Worm (Caenorhabditis elegans): Measurements from ENCODE around the gene cdk-1.
A peak's percentile ranks its signal among the peaks of the same experiment; 100 is the strongest.

The cdk-1 gene

DNA sequence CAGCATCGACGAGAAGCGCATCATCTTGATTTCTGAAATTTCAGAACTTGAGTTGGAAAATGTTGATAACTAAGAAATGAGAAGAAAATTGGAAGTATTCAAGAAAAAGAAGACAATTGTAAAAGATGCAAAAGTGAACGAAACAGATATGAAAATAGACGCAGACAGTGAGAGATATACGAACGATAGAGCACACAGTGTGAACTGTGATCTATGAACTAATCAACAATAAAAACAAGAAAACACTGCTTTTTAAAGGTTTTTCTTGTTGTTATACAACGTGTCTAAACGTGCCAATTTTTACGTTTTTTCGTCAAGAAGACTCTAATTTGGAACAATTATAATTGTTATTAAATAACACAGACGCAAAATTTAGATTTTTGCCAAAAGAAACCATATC lies 5.6 kb downstream of the cdk-1 start, which contains the start of gene ech-6 (continued):
- TF ChIP-seq ama-1 (optimal IDR thresholded peaks at IDR 0.05): peak; percentile 7
- no peak for TF ChIP-seq unc-39 (tag; optimal IDR thresholded peaks at IDR 0.05)
- no peak for TF ChIP-seq aly-2 (tag; optimal IDR thresholded peaks at IDR 0.05)
- TF ChIP-seq ZK546.5 (tag; optimal IDR thresholded peaks at IDR 0.05): no peak
- no peak for TF ChIP-seq nhr-12 (tag; optimal IDR thresholded peaks at IDR 0.05)
- no peak for TF ChIP-seq nhr-76 (tag; optimal IDR thresholded peaks at IDR 0.05)
- no peak for TF ChIP-seq lin-39 (tag; optimal IDR thresholded peaks at IDR 0.05)

DNA sequence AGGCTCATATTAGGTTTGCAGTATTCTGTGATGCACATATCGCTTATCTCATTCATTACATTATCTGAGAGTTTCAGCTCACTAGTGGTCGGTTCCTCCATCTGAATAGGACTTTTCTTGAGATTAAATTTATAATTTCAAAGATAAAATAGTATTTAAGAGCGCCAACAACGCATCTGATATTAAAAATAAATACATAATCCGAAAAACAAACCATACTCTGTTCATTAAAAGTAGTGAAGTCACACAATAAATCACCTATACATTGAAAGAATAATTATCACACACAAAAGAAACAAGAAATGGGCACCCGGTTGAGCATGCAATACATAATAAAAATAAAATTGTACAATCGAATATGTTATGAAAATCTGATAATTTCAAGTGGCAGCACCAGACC lies 10.1 kb downstream of the cdk-1 start, which contains the start of gene vps-53:
Gene vps-53 (minus strand): TSS at position 101 of the 400 bp plus-strand sequence.
- TF ChIP-seq pha-4 (tag; optimal IDR thresholded peaks at IDR 0.05) (no peak), unc-62 (GFP tag; optimal IDR thresholded peaks at IDR 0.05) (no peak), nfya-1 (tag; optimal IDR thresholded peaks at IDR 0.05; ENCODE audit: insufficient read depth) (no peak), elt-2 (tag; optimal IDR thresholded peaks at IDR 0.05) (no peak), aly-2 (tag; optimal IDR thresholded peaks at IDR 0.05) (no peak), pqm-1 (tag; optimal IDR thresholded peaks at IDR 0.05) (no peak), R02D3.7 (tag; optimal IDR thresholded peaks at IDR 0.05) (no peak), lin-39 (tag; optimal IDR thresholded peaks at IDR 0.05) (no peak), unc-39 (tag; optimal IDR thresholded peaks at IDR 0.05) (no peak), nhr-12 (tag; optimal IDR thresholded peaks at IDR 0.05) (no peak), lsy-12 (tag; optimal IDR thresholded peaks at IDR 0.05) (no peak), ceh-9 (tag; optimal IDR thresholded peaks at IDR 0.05) (no peak), zag-1 (tag; optimal IDR thresholded peaks at IDR 0.05) (no peak), sea-2 (GFP tag; optimal IDR thresholded peaks at IDR 0.05) (no peak), nhr-25 (tag; optimal IDR thresholded peaks at IDR 0.05) (no peak), nhr-43 (tag; optimal IDR thresholded peaks at IDR 0.05; ENCODE audit: poor library complexity, severe bottlenecking) (no peak), daf-12 (tag; optimal IDR thresholded peaks at IDR 0.05) (no peak), mml-1 (tag; optimal IDR thresholded peaks at IDR 0.05) (no peak), lin-15B (tag; optimal IDR thresholded peaks at IDR 0.05) (no peak), egl-5 (tag; optimal IDR thresholded peaks at IDR 0.05) (no peak)

DNA sequence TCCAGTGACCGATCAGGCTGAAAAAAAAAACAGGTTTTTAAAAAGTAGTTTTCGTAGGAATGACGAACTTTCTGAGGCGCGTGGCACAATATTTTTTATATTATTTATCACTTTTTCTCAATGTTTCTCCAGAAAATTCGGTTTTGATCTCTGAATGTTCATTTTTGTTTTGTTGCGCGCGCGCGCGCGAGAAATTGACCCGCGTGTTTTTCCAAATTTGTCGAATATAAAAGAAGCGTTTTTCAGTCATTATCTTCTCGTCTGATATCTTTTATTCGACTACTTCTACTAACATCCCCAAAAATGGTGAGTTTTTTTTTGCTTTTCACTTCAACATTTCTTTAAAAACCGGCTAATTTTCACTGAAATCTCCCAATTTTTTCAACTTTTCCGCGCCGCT lies 11.6 kb downstream of the cdk-1 start, which contains the start of gene rmd-1:
Gene rmd-1 (plus strand): TSS at position 247 of the 400 bp plus-strand sequence.
- TF ChIP-seq R02D3.7 (tag; optimal IDR thresholded peaks at IDR 0.05) (no peak), daf-12 (tag; optimal IDR thresholded peaks at IDR 0.05) (no peak)

DNA sequence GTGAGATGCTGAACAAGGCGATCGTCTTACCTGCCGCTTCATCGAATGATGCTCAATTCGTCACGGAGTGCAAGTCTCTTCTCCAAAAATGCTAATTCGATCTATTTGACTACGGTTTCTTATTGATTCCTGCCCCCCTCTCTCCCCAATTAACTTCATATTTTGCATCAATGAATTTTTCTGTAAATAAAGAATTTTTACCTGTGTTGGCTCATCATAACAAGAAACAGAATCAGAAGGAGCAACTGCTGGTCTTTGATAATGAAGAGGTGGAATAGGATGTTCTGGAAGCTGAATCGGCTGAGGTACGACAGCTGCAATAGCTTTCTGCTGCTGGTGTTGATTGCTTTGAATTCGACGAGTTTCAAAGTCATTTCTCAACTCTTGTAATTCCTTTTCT lies 12.9 kb downstream of the cdk-1 start:
- TF ChIP-seq ceh-28 (tag; optimal IDR thresholded peaks at IDR 0.05): no peak
- TF ChIP-seq nhr-28 (tag; optimal IDR thresholded peaks at IDR 0.05): no peak
- no peak for TF ChIP-seq pqm-1 (tag; optimal IDR thresholded peaks at IDR 0.05)
- no peak for TF ChIP-seq sea-2 (GFP tag; optimal IDR thresholded peaks at IDR 0.05)
- no peak for TF ChIP-seq R02D3.7 (tag; optimal IDR thresholded peaks at IDR 0.05)
- no peak for TF ChIP-seq eor-1 (tag; optimal IDR thresholded peaks at IDR 0.05)
- no peak for TF ChIP-seq nfya-1 (tag; optimal IDR thresholded peaks at IDR 0.05; ENCODE audit: insufficient read depth)
- TF ChIP-seq ama-1 (optimal IDR thresholded peaks at IDR 0.05): no peak
- TF ChIP-seq unc-62 (GFP tag; optimal IDR thresholded peaks at IDR 0.05): no peak
- no peak for TF ChIP-seq fkh-2 (tag; optimal IDR thresholded peaks at IDR 0.05)
- no peak for TF ChIP-seq aly-2 (tag; optimal IDR thresholded peaks at IDR 0.05)
- TF ChIP-seq nhr-23 (tag; optimal IDR thresholded peaks at IDR 0.05): no peak
- TF ChIP-seq jun-1 (tag; optimal IDR thresholded peaks at IDR 0.05): no peak

DNA sequence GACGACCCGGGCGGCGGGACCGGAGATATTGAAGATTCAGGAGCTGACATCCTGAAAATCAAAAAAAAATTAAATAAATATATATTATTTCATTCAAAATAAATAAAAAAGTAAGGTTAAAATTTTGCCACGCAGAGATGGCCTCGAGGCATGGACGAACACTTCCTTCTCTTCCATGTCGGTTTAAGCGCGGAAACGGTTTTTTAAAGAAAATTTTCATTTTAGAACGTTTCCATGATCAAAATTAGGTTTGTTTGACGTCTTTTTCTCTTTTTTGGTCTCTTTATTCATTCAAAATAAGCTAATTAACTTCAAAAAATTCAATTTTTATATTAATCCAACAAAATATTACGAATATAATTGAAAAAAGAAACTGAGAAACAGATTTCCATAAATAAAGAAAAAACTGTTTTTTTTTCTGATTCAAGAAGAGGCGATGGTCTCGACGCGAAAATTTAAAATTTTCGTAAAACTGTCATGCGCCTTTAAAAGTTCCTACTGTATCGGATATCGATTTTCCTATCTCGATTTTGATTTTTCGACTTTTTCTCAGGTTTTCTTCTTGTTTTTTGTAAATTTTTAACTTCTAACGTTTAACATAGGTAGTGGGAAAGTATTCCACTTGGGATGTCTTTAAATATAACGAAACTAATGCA lies 14.9 kb downstream of the cdk-1 start, which contains the start of gene gcc-2:
Gene gcc-2 (minus strand): TSS at position 51 of the 656 bp plus-strand sequence.
- TF ChIP-seq ztf-11 (tag; optimal IDR thresholded peaks at IDR 0.05) (no peak), zag-1 (tag; optimal IDR thresholded peaks at IDR 0.05) (no peak), pqm-1 (tag; optimal IDR thresholded peaks at IDR 0.05) (no peak), skn-1 (tag; optimal IDR thresholded peaks at IDR 0.05) (no peak), ceh-82 (tag; optimal IDR thresholded peaks at IDR 0.05) (no peak), fkh-10 (GFP tag; optimal IDR thresholded peaks at IDR 0.05) (no peak), R02D3.7 (tag; optimal IDR thresholded peaks at IDR 0.05) (no peak), mdl-1 (tag; optimal IDR thresholded peaks at IDR 0.05) (no peak), ceh-28 (tag; optimal IDR thresholded peaks at IDR 0.05) (no peak), fos-1 (tag; optimal IDR thresholded peaks at IDR 0.05) (no peak), fkh-2 (tag; optimal IDR thresholded peaks at IDR 0.05) (no peak), elt-3 (tag; optimal IDR thresholded peaks at IDR 0.05) (no peak), nhr-77 (tag; optimal IDR thresholded peaks at IDR 0.05) (no peak), nhr-67 (tag; optimal IDR thresholded peaks at IDR 0.05) (no peak), snpc-4 (tag; optimal IDR thresholded peaks at IDR 0.05) (no peak), nhr-25 (tag; optimal IDR thresholded peaks at IDR 0.05) (no peak), nfya-1 (tag; optimal IDR thresholded peaks at IDR 0.05; ENCODE audit: insufficient read depth) (no peak)
